Fruit fly (Drosophila melanogaster) whole organism, pupa: Measurements from ENCODE around the gene abo.

Source experiments
- CG12605 ChIP-seq: fragments of 200-800 bp; sonication (Bioruptor generic); IDR thresholded peaks from 2 replicates; pipeline ENCODE4 v1.3.6; 2022; ENCODE audit warnings: missing biosample characterization, missing genetic modification characterization
- CG32121 ChIP-seq: fragments of 200-800 bp; sonication (Bioruptor generic); IDR thresholded peaks from 2 replicates; pipeline ENCODE4 v1.3.6; 2022; ENCODE audit warnings: missing biosample characterization, missing genetic modification characterization
- CG4496 ChIP-seq: fragments of 200-800 bp; sonication (Bioruptor generic); IDR thresholded peaks from 3 replicates; pipeline ENCODE4 v1.3.6; 2022; ENCODE audit warnings: missing biosample characterization, missing genetic modification characterization
- Pif1A ChIP-seq: fragments of 200-800 bp; sonication (Bioruptor generic); optimal IDR thresholded peaks from 3 replicates; lab custom pipeline; 2016; ENCODE audit warnings: missing biosample characterization, missing genetic modification characterization

DNA sequence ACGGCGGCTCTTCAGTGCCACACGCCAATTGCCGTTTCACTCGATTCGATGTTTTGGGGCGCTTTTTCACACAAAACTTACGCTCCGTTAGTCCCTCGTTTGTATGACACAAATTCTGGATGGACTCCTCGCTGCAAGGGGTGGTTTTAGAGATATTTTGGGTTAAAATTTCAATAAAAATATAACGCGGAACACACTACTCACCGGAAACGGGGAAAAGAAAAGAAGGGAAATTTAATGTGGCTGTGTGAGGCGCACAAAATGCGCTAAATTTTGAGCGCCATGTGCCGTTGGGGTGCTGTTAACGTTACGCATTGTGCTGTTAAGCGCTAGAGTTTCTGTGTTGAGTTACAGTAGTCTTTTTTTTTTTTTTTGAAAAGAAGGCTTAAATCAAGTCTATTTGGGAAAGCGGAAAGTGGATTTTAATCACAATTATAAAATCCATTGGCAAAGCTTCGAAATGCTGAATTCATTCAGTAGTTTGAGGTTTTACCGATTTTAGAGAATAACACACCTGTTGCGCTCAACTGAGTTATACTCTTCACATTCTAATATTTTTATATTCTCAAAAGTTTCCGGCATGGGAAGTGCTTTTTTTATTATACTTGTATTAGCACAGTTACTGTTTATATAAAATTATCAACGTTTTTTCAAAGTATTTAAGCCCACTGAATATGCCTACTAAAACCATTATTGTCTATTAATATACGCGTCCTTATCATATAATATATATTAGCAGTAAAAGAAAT is 29.0 kb upstream of the abo start, which contains the start of gene RpL9:
- TF ChIP-seq Pif1A (GFP tag; lab: Kevin White, UChicago) (no peak), CG12605 (GFP tag; lab: Robert Waterston, UW) (no peak), CG4496 (GFP tag; lab: Robert Waterston, UW) (no peak), CG32121 (GFP tag; lab: Robert Waterston, UW) (no peak; the same call in 1 of the 2 replicates)
